Fruit fly (Drosophila melanogaster): ENCODE measurements around the gene CG13689.
A peak's percentile ranks its signal among the peaks of the same experiment; 100 is the strongest.

Gene CG13689

DNA sequence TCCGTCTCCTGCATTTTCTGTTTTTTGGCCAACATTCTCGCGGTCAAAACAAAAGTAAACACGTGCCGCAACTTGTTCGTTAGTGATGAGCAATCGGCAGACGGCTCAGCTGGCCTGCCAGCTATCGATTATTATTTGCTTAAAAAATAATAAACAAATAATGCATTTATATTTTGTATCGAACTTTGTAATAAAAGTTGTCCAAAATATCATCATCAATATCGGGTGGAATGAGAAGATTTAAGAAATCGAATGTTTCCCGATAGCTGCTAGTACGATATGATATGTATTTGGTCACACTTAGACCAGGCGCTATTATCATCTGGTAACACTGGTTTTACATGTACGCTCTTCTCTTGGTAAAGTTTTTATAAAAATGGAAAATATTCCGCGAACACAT is 34.6 kb upstream of the CG13689 start, which contains the start of the genes Nle and Sf3b1 (continued):
- TF ChIP-seq zfh1 (GFP tag; IDR thresholded peaks at IDR 0.05) (no peak), twi (tag; optimal IDR thresholded peaks at IDR 0.05) (peak; percentile 68), D19A (tag; optimal IDR thresholded peaks at IDR 0.05) (no peak), CG10543 (GFP tag; optimal IDR thresholded peaks at IDR 0.05) (peak; percentile 45), Blimp-1 (GFP tag; optimal IDR thresholded peaks at IDR 0.05) (no peak), trh (GFP tag; optimal IDR thresholded peaks at IDR 0.05) (no peak), NFAT (GFP tag; IDR thresholded peaks at IDR 0.05) (no peak; the same call in 1 of the 2 replicates), run (tag; optimal IDR thresholded peaks at IDR 0.05) (no peak), E2f2 (GFP tag; IDR thresholded peaks at IDR 0.05) (peak; percentile 57), CG4404 (GFP tag; IDR thresholded peaks at IDR 0.05) (no peak; the same call in 1 of the 2 replicates), ham (GFP tag; IDR thresholded peaks at IDR 0.05) (no peak), Poxn (GFP tag; IDR thresholded peaks at IDR 0.05) (no peak), Spps (tag; optimal IDR thresholded peaks at IDR 0.05) (peak; percentile 31), dmrt99B (tag; optimal IDR thresholded peaks at IDR 0.05) (no peak), Sin3A (optimal IDR thresholded peaks at IDR 0.05) (peak; percentile 81), Awh (GFP tag; IDR thresholded peaks at IDR 0.05) (no peak), corto (GFP tag; optimal IDR thresholded peaks at IDR 0.05) (no peak), Oli (tag; optimal IDR thresholded peaks at IDR 0.05) (no peak), sens (GFP tag) (peak; percentile 80), CG10321 (GFP tag; IDR thresholded peaks at IDR 0.05) (no peak), sens-2 (GFP tag; IDR thresholded peaks at IDR 0.05) (no peak), emc (GFP tag; optimal IDR thresholded peaks at IDR 0.05) (no peak), Lpt (GFP tag; optimal IDR thresholded peaks at IDR 0.05) (no peak), BEAF-32 (GFP tag; optimal IDR thresholded peaks at IDR 0.05) (peak; percentile 96), tll (GFP tag; optimal IDR thresholded peaks at IDR 0.05) (no peak), CG2889 (GFP tag; IDR thresholded peaks at IDR 0.05) (no peak), sd (tag; optimal IDR thresholded peaks at IDR 0.05) (no peak), CrebB (tag; optimal IDR thresholded peaks at IDR 0.05) (no peak), ken (GFP tag; IDR thresholded peaks at IDR 0.05) (no peak), bowl (GFP tag; IDR thresholded peaks at IDR 0.05) (no peak), kay (GFP tag; optimal IDR thresholded peaks at IDR 0.05) (no peak), ash1 (GFP tag; optimal IDR thresholded peaks at IDR 0.05) (no peak), Eip74EF (GFP tag; optimal IDR thresholded peaks at IDR 0.05) (no peak), CG12769 (tag; optimal IDR thresholded peaks at IDR 0.05) (no peak), CG1832 (GFP tag; optimal IDR thresholded peaks at IDR 0.05) (no peak), sisA (GFP tag; IDR thresholded peaks at IDR 0.05) (peak; percentile 29; the same call in 1 of the 2 replicates), Aef1 (GFP tag; IDR thresholded peaks at IDR 0.05) (no peak), Ssrp (tag; optimal IDR thresholded peaks at IDR 0.05) (no peak), CG14050 (GFP tag; IDR thresholded peaks at IDR 0.05) (no peak), CG13296 (GFP tag; optimal IDR thresholded peaks at IDR 0.05) (no peak), CG10565 (GFP tag; optimal IDR thresholded peaks at IDR 0.05) (no peak), dpn (GFP tag; optimal IDR thresholded peaks at IDR 0.05) (peak; percentile 38 to 64), cad (GFP tag; optimal IDR thresholded peaks at IDR 0.05) (no peak), CG30403 (GFP tag; optimal IDR thresholded peaks at IDR 0.05) (peak; percentile 72), repo (GFP tag; optimal IDR thresholded peaks at IDR 0.05) (peak; percentile 16), CG11398 (GFP tag; optimal IDR thresholded peaks at IDR 0.05) (no peak), CG4730 (GFP tag; IDR thresholded peaks at IDR 0.05) (no peak), yki (optimal IDR thresholded peaks at IDR 0.05) (no peak), Camta (GFP tag; optimal IDR thresholded peaks at IDR 0.05) (peak; percentile 3), CG4282 (GFP tag; optimal IDR thresholded peaks at IDR 0.05) (no peak), Xrp1 (GFP tag; IDR thresholded peaks at IDR 0.05) (peak; percentile 50; the same call in 1 of the 2 replicates), Dip2 (GFP tag; IDR thresholded peaks at IDR 0.05) (no peak), CG3163 (GFP tag; optimal IDR thresholded peaks at IDR 0.05) (no peak)

Data from whole organism, embryonic.